Worm (Caenorhabditis elegans): Measurements from ENCODE around the gene bec-1.

Gene bec-1

ce11 chrIV:5678044-5678443, 13.8 kb upstream of the bec-1 start, which contains the start of gene C55C3.4:
C55C3.4 (minus strand) TSS chrIV:5678144.
- TF ChIP-seq pqm-1 (tag; optimal IDR thresholded peaks at IDR 0.05) (no peak), alr-1 (tag; optimal IDR thresholded peaks at IDR 0.05; ENCODE audit: borderline replicate concordance) (no peak), tlp-1 (tag; optimal IDR thresholded peaks at IDR 0.05) (no peak), swsn-7 (tag; optimal IDR thresholded peaks at IDR 0.05) (no peak), egl-13 (tag; optimal IDR thresholded peaks at IDR 0.05) (no peak)

- TF ChIP-seq nhr-19 (GFP tag; conservative IDR thresholded peaks at IDR 0.05), result no peak
- TF ChIP-seq ceh-63 (GFP tag; optimal IDR thresholded peaks at IDR 0.05), result no peak
- no peak for TF ChIP-seq zag-1 (tag; optimal IDR thresholded peaks at IDR 0.05)
- TF ChIP-seq nhr-71 (tag; optimal IDR thresholded peaks at IDR 0.05), result no peak
- no peak for TF ChIP-seq pag-3 (tag; optimal IDR thresholded peaks at IDR 0.05; ENCODE audit: borderline replicate concordance, insufficient read depth)
- no peak for TF ChIP-seq swsn-7 (tag; optimal IDR thresholded peaks at IDR 0.05)
These were observed 10.2 kb upstream of the bec-1 start, which contains the start of gene srd-5 for ce11 chrIV:5674435-5674834. srd-5 (minus strand) TSS chrIV:5674535.

ce11 chrIV:5671325-5671724, 7.1 kb upstream of the bec-1 start:
- TF ChIP-seq elt-2 (tag; optimal IDR thresholded peaks at IDR 0.05), result no peak
- no peak for TF ChIP-seq ztf-4 (tag; optimal IDR thresholded peaks at IDR 0.05)
- no peak for TF ChIP-seq aha-1 (tag; optimal IDR thresholded peaks at IDR 0.05)
- no peak for TF ChIP-seq unc-130 (tag; optimal IDR thresholded peaks at IDR 0.05)
- peak; percentile 57 for TF ChIP-seq nhr-85 (tag)
- no peak for TF ChIP-seq dpl-1 (GFP tag; optimal IDR thresholded peaks at IDR 0.05)
- TF ChIP-seq nhr-20 (tag; optimal IDR thresholded peaks at IDR 0.05), result no peak
- TF ChIP-seq F16B12.6 (tag; optimal IDR thresholded peaks at IDR 0.05), result no peak
- no peak for TF ChIP-seq hlh-4 (tag; optimal IDR thresholded peaks at IDR 0.05)

ce11 chrIV:5669459-5669858, 5.2 kb upstream of the bec-1 start, which contains the start of gene T19E7.6:
T19E7.6 (minus strand) TSS chrIV:5669503.
- TF ChIP-seq dsc-1 (tag; optimal IDR thresholded peaks at IDR 0.05) (no peak), elt-3 (tag; optimal IDR thresholded peaks at IDR 0.05) (peak in 1 of 6 experiments; percentile 45)

ce11 chrIV:5667191-5667590, 3.0 kb upstream of the bec-1 start:
- TF ChIP-seq nhr-90 (tag; optimal IDR thresholded peaks at IDR 0.05; ENCODE audit: poor library complexity), result no peak
- TF ChIP-seq ceh-82 (tag; optimal IDR thresholded peaks at IDR 0.05), result peak in 1 of 3 experiments; percentile 4
- no peak for TF ChIP-seq fkh-10 (GFP tag; optimal IDR thresholded peaks at IDR 0.05)
- peak; percentile 39 for TF ChIP-seq mep-1 (tag; optimal IDR thresholded peaks at IDR 0.05)
- TF ChIP-seq lin-14 (GFP tag; optimal IDR thresholded peaks at IDR 0.05), result peak; percentile 57
- no peak for TF ChIP-seq mef-2 (tag; optimal IDR thresholded peaks at IDR 0.05)
- TF ChIP-seq nhr-11 (tag; optimal IDR thresholded peaks at IDR 0.05), result no peak
- TF ChIP-seq lin-35 (GFP tag; optimal IDR thresholded peaks at IDR 0.05), result no peak

- TF ChIP-seq egl-13 (tag; optimal IDR thresholded peaks at IDR 0.05) (no peak), nhr-20 (tag; optimal IDR thresholded peaks at IDR 0.05) (no peak), nhr-71 (tag; optimal IDR thresholded peaks at IDR 0.05) (peak; percentile 12), ama-1 (optimal IDR thresholded peaks at IDR 0.05) (no peak), elt-2 (tag; optimal IDR thresholded peaks at IDR 0.05) (peak; percentile 40), vab-15 (tag; optimal IDR thresholded peaks at IDR 0.05) (no peak), pag-3 (tag; optimal IDR thresholded peaks at IDR 0.05; ENCODE audit: borderline replicate concordance, insufficient read depth) (no peak)
These were observed 2.1 kb upstream of the bec-1 start for ce11 chrIV:5666115-5667028.
